Worm (Caenorhabditis elegans) whole organism, young adult: ENCODE measurements around the gene R03G8.3.

ENCODE experiments used
- B0035.1 ChIP-seq: sonication (generic microtip); optimal IDR thresholded peaks from 2 replicates; lab custom pipeline; 2016; ENCODE audit warnings: missing genetic modification characterization, mild to moderate bottlenecking, missing compliant biosample characterization, missing genotype, missing genetic modification reagents
- C06A6.2 ChIP-seq: fragments of 200-800 bp; sonication (Bioruptor generic); conservative IDR thresholded peaks from 2 replicates; pipeline ENCODE4 v1.3.6; 2022; ENCODE audit warnings: missing genetic modification characterization, missing compliant biosample characterization
- F39B2.1 ChIP-seq: fragments of 200-800 bp; sonication (Bioruptor generic); IDR thresholded peaks from 2 replicates; pipeline ENCODE4 v1.3.6; 2022; ENCODE audit warnings: missing genetic modification reagents, missing genetic modification characterization, missing compliant biosample characterization
- F55B11.4 ChIP-seq: sonication (generic microtip); optimal IDR thresholded peaks from 2 replicates; lab custom pipeline; 2016; ENCODE audit warnings: missing compliant biosample characterization, missing genetic modification characterization, borderline replicate concordance; ENCODE audit not compliant: insufficient read depth
- F57A8.1 ChIP-seq: fragments of 200-800 bp; sonication (Bioruptor generic); optimal IDR thresholded peaks from 2 replicates; lab custom pipeline; 2018; ENCODE audit warnings: mild to moderate bottlenecking, missing genetic modification characterization, moderate library complexity, missing compliant biosample characterization
- Y56A3A.18 ChIP-seq: fragments of 200-800 bp; sonication (Bioruptor generic); IDR thresholded peaks from 2 replicates; pipeline ENCODE4 v1.3.6; 2022; ENCODE audit warnings: missing genetic modification reagents, missing genetic modification characterization, missing compliant biosample characterization
- akir-1 ChIP-seq: fragments of 200-800 bp; sonication (Bioruptor generic); optimal IDR thresholded peaks from 2 replicates; lab custom pipeline; 2018; ENCODE audit warnings: mild to moderate bottlenecking, missing genetic modification characterization, moderate library complexity, missing compliant biosample characterization
- bed-2 ChIP-seq: fragments of 200-800 bp; sonication (Bioruptor generic); IDR thresholded peaks from 2 replicates; pipeline ENCODE4 v1.3.6; 2022; ENCODE audit warnings: missing genetic modification reagents, missing genetic modification characterization, missing compliant biosample characterization
- ccch-3 ChIP-seq: fragments of 200-800 bp; sonication (Bioruptor generic); optimal IDR thresholded peaks from 2 replicates; lab custom pipeline; 2018; ENCODE audit warnings: mild to moderate bottlenecking, missing genetic modification characterization, missing compliant biosample characterization
- ceh-40 ChIP-seq: fragments of 200-800 bp; sonication (Bioruptor generic); IDR thresholded peaks from 2 replicates; pipeline ENCODE4 v1.3.6; 2022; ENCODE audit warnings: missing genetic modification characterization, missing compliant biosample characterization
- ceh-79 ChIP-seq: sonication (generic microtip); optimal IDR thresholded peaks from 2 replicates; lab custom pipeline; 2017; ENCODE audit warnings: mild to moderate bottlenecking, missing genetic modification characterization, missing compliant biosample characterization
- chd-7 ChIP-seq: sonication (generic microtip); optimal IDR thresholded peaks from 2 replicates; lab custom pipeline; 2016; ENCODE audit warnings: mild to moderate bottlenecking, missing genetic modification characterization, moderate library complexity, missing compliant biosample characterization
- dpff-1 ChIP-seq: sonication (generic microtip); optimal IDR thresholded peaks from 2 replicates; lab custom pipeline; 2017; ENCODE audit warnings: mild to moderate bottlenecking, missing genetic modification characterization, missing compliant biosample characterization
- dpl-1 ChIP-seq: fragments of 150-350 bp; optimal IDR thresholded peaks from 2 replicates; lab custom pipeline; 2014; ENCODE audit warnings: missing biosample characterization, missing genetic modification reagents, missing genetic modification characterization
- egl-44 ChIP-seq: fragments of 200-800 bp; sonication (Bioruptor generic); IDR thresholded peaks from 2 replicates; pipeline ENCODE4 v1.3.6; 2022; ENCODE audit warnings: missing genetic modification reagents, missing genetic modification characterization, missing compliant biosample characterization
- ekl-4 ChIP-seq: fragments of 200-800 bp; sonication (Bioruptor generic); IDR thresholded peaks from 2 replicates; pipeline ENCODE4 v1.3.6; 2022; ENCODE audit warnings: missing genetic modification reagents, missing genetic modification characterization, missing compliant biosample characterization
- gei-17 ChIP-seq: fragments of 200-800 bp; sonication (Bioruptor generic); optimal IDR thresholded peaks from 2 replicates; lab custom pipeline; 2018; ENCODE audit warnings: mild to moderate bottlenecking, missing genetic modification characterization, missing compliant biosample characterization
- hrde-1 ChIP-seq: sonication (generic microtip); optimal IDR thresholded peaks from 2 replicates; lab custom pipeline; 2016; ENCODE audit warnings: missing genetic modification characterization, mild to moderate bottlenecking, missing compliant biosample characterization, moderate library complexity, missing genotype, missing genetic modification reagents, borderline replicate concordance
- lin-40 ChIP-seq: sonication (generic microtip); optimal IDR thresholded peaks from 2 replicates; lab custom pipeline; 2016; ENCODE audit warnings: missing genetic modification characterization, mild to moderate bottlenecking, missing compliant biosample characterization, missing genotype, missing genetic modification reagents
- madf-10 ChIP-seq: sonication (generic microtip); optimal IDR thresholded peaks from 2 replicates; lab custom pipeline; 2016; ENCODE audit warnings: mild to moderate bottlenecking, missing genetic modification characterization, missing compliant biosample characterization
- madf-6 ChIP-seq: fragments of 200-800 bp; sonication (Bioruptor generic); IDR thresholded peaks from 2 replicates; pipeline ENCODE4 v1.3.6; 2022; ENCODE audit warnings: missing genetic modification reagents, missing genetic modification characterization, missing compliant biosample characterization
- mcd-1 ChIP-seq: fragments of 200-800 bp; sonication (Bioruptor generic); IDR thresholded peaks from 2 replicates; pipeline ENCODE4 v1.3.6; 2022; ENCODE audit warnings: missing genetic modification reagents, missing genetic modification characterization, missing compliant biosample characterization
- mxl-1 ChIP-seq: sonication (generic microtip); optimal IDR thresholded peaks from 2 replicates; lab custom pipeline; 2016; ENCODE audit warnings: missing genetic modification characterization, missing compliant biosample characterization
- nhr-27 ChIP-seq: fragments of 200-800 bp; sonication (Bioruptor generic); optimal IDR thresholded peaks from 2 replicates; lab custom pipeline; 2018; ENCODE audit warnings: mild to moderate bottlenecking, missing genetic modification characterization, moderate library complexity, missing compliant biosample characterization
- pbrm-1 ChIP-seq: fragments of 200-800 bp; sonication (Bioruptor generic); IDR thresholded peaks from 2 replicates; pipeline ENCODE4 v1.3.6; 2022; ENCODE audit warnings: missing genetic modification reagents, missing genetic modification characterization, missing compliant biosample characterization
- pha-4 ChIP-seq: fragments of 150-350 bp; sonication (generic microtip); optimal IDR thresholded peaks from 2 replicates; lab custom pipeline; 2014; ENCODE audit warnings: missing biosample characterization, missing genetic modification reagents, missing genetic modification characterization
- rcor-1 ChIP-seq: fragments of 200-800 bp; sonication (Bioruptor generic); IDR thresholded peaks from 2 replicates; pipeline ENCODE4 v1.3.6; 2022; ENCODE audit warnings: missing genetic modification reagents, missing genetic modification characterization, missing compliant biosample characterization
- rpc-1 ChIP-seq, 2 experiments: fragments of 150-350 bp in 1 of 2; sonication (generic microtip) in 1 of 2; optimal IDR thresholded peaks; 2 replicates each; lab custom pipeline; 2014 to 2018; ENCODE audit warnings: missing biosample characterization in 1 of 2, missing genetic modification characterization in 1 of 2, missing genetic modification reagents in 1 of 2, missing genotype in 1 of 2
- sea-2 ChIP-seq: fragments of 200-800 bp; sonication (Bioruptor generic); IDR thresholded peaks from 2 replicates; pipeline ENCODE4 v1.3.6; 2022; ENCODE audit warnings: missing genetic modification characterization, missing compliant biosample characterization
- somi-1 ChIP-seq: fragments of 200-800 bp; sonication (Bioruptor generic); optimal IDR thresholded peaks from 2 replicates; lab custom pipeline; 2018; ENCODE audit warnings: mild to moderate bottlenecking, missing genetic modification characterization, missing compliant biosample characterization
- sptf-2 ChIP-seq: fragments of 200-800 bp; sonication (Bioruptor generic); optimal IDR thresholded peaks from 2 replicates; lab custom pipeline; 2018; ENCODE audit warnings: mild to moderate bottlenecking, missing genetic modification characterization, missing compliant biosample characterization
- tlf-1 ChIP-seq: fragments of 200-800 bp; sonication (Bioruptor generic); optimal IDR thresholded peaks from 2 replicates; lab custom pipeline; 2018; ENCODE audit warnings: mild to moderate bottlenecking, missing genetic modification characterization, missing compliant biosample characterization
- xnd-1 ChIP-seq: sonication (generic microtip); optimal IDR thresholded peaks from 2 replicates; lab custom pipeline; 2016; ENCODE audit warnings: missing genotype, missing genetic modification reagents, missing genetic modification characterization, missing compliant biosample characterization
- ztf-25 ChIP-seq: fragments of 200-800 bp; sonication (Bioruptor generic); IDR thresholded peaks from 2 replicates; pipeline ENCODE4 v1.3.6; 2022; ENCODE audit warnings: missing genetic modification reagents, missing genetic modification characterization, missing compliant biosample characterization
- ztf-6 ChIP-seq: fragments of 200-800 bp; sonication (Bioruptor generic); IDR thresholded peaks from 2 replicates; pipeline ENCODE4 v1.3.6; 2022; ENCODE audit warnings: missing genetic modification reagents, missing genetic modification characterization, missing compliant biosample characterization

The R03G8.3 gene

ce11 chrX:13077872-13078271 lies 12.9 kb upstream of the R03G8.3 start, which contains the start of gene K03A11.4:
Gene K03A11.4 (plus strand): TSS chrX:13078172.
- TF ChIP-seq ccch-3 (no peak), sptf-2 (GFP tag; lab: Kevin White, UChicago) (no peak), mcd-1 (no peak), pha-4 (tag; lab: Kevin White, UChicago) (no peak), ztf-25 (GFP tag; lab: Robert Waterston, UW) (no peak), tlf-1 (no peak), chd-7 (no peak), ceh-79 (tag; lab: Kevin White, UChicago) (no peak), F55B11.4 (tag; lab: Kevin White, UChicago) (no peak), madf-6 (GFP tag; lab: Robert Waterston, UW) (no peak)

ce11 chrX:13082326-13082725 lies 8.4 kb upstream of the R03G8.3 start, which contains the start of gene str-10:
Gene str-10 (plus strand): TSS chrX:13082626.
- TF ChIP-seq gei-17 (GFP tag; lab: Kevin White, UChicago) (no peak), rcor-1 (no peak), sea-2 (GFP tag; lab: Robert Waterston, UW) (no peak), Y56A3A.18 (GFP tag; lab: Robert Waterston, UW) (no peak), B0035.1 (tag; lab: Kevin White, UChicago) (no peak), chd-7 (no peak), F39B2.1 (GFP tag; lab: Robert Waterston, UW) (no peak), madf-10 (tag; lab: Kevin White, UChicago) (no peak), nhr-27 (tag; lab: Kevin White, UChicago) (no peak), somi-1 (no peak), hrde-1 (tag; lab: Kevin White, UChicago) (no peak), ekl-4 (GFP tag; lab: Robert Waterston, UW) (no peak), ceh-40 (GFP tag; lab: Robert Waterston, UW) (no peak), pbrm-1 (GFP tag; lab: Robert Waterston, UW) (no peak), bed-2 (GFP tag; lab: Robert Waterston, UW) (no peak), lin-40 (tag; lab: Kevin White, UChicago) (no peak), akir-1 (GFP tag; lab: Kevin White, UChicago) (no peak)

- no peak for TF ChIP-seq mxl-1
- TF ChIP-seq rpc-1 (optimal IDR thresholded peaks at IDR 0.05; lab: Kevin White, UChicago), result no peak
- TF ChIP-seq rpc-1 (tag; optimal IDR thresholded peaks at IDR 0.05; lab: Kevin White, UChicago), result no peak
- no peak for TF ChIP-seq sea-2 (GFP tag; lab: Robert Waterston, UW)
- no peak for TF ChIP-seq dpl-1 (GFP tag; lab: Kevin White, UChicago)
- TF ChIP-seq xnd-1, result no peak
- TF ChIP-seq egl-44 (GFP tag; lab: Robert Waterston, UW), result no peak
- no peak for TF ChIP-seq F57A8.1
- TF ChIP-seq pha-4 (tag; lab: Kevin White, UChicago), result no peak
- no peak for TF ChIP-seq ekl-4 (GFP tag; lab: Robert Waterston, UW)
- no peak for TF ChIP-seq C06A6.2
- no peak for TF ChIP-seq gei-17 (GFP tag; lab: Kevin White, UChicago)
- TF ChIP-seq rcor-1, result no peak
- TF ChIP-seq ztf-6 (GFP tag; lab: Robert Waterston, UW), result no peak
- no peak for TF ChIP-seq bed-2 (GFP tag; lab: Robert Waterston, UW)
- no peak for TF ChIP-seq hrde-1 (tag; lab: Kevin White, UChicago)
- TF ChIP-seq dpff-1 (tag; lab: Kevin White, UChicago), result no peak
Observed at ce11 chrX:13084273-13084672, 6.5 kb upstream of the R03G8.3 start, which contains the start of gene R03G8.1. Gene R03G8.1 (plus strand): TSS chrX:13084573.
